Worm (Caenorhabditis elegans) whole organism, L3 larva: ENCODE results near the gene eat-6.

Experiments used
- R02D3.7 ChIP-seq: fragments of 150-350 bp; optimal IDR thresholded peaks from 2 replicates; lab custom pipeline; 2014; ENCODE audit warnings: missing biosample characterization, missing genetic modification characterization
- ZK546.5 ChIP-seq: sonication (generic microtip); optimal IDR thresholded peaks from 2 replicates; lab custom pipeline; 2017; ENCODE audit warnings: missing biosample characterization, missing genetic modification characterization
- aly-2 ChIP-seq: fragments of 150-350 bp; optimal IDR thresholded peaks from 2 replicates; lab custom pipeline; 2014; ENCODE audit warnings: missing biosample characterization, missing genetic modification characterization
- ama-1 ChIP-seq: fragments of 150-350 bp; optimal IDR thresholded peaks from 2 replicates; lab custom pipeline; 2018
- ceh-16 ChIP-seq: sonication (generic microtip); optimal IDR thresholded peaks from 2 replicates; lab custom pipeline; 2017; ENCODE audit warnings: missing biosample characterization, missing genetic modification characterization
- ceh-28 ChIP-seq: fragments of 150-350 bp; optimal IDR thresholded peaks from 2 replicates; lab custom pipeline; 2014; ENCODE audit warnings: missing biosample characterization, missing genetic modification reagents, missing genetic modification characterization
- ceh-82 ChIP-seq: fragments of 150-350 bp; optimal IDR thresholded peaks from 2 replicates; lab custom pipeline; 2014; ENCODE audit warnings: missing biosample characterization, missing genetic modification characterization
- ceh-9 ChIP-seq: sonication (generic microtip); optimal IDR thresholded peaks from 2 replicates; lab custom pipeline; 2018; ENCODE audit warnings: missing biosample characterization, missing genetic modification characterization
- daf-12 ChIP-seq: fragments of 150-350 bp; optimal IDR thresholded peaks from 2 replicates; lab custom pipeline; 2014; ENCODE audit warnings: missing biosample characterization, missing genetic modification reagents, missing genetic modification characterization
- egl-27 ChIP-seq: sonication (generic microtip); optimal IDR thresholded peaks from 4 replicates; lab custom pipeline; 2017; ENCODE audit warnings: missing biosample characterization, missing genetic modification reagents, missing genetic modification characterization
- egl-5 ChIP-seq: fragments of 150-350 bp; optimal IDR thresholded peaks from 2 replicates; lab custom pipeline; 2017; ENCODE audit warnings: missing biosample characterization, missing genetic modification reagents, missing genetic modification characterization, inconsistent platforms
- elt-1 ChIP-seq: fragments of 150-350 bp; optimal IDR thresholded peaks from 2 replicates; lab custom pipeline; 2014; ENCODE audit warnings: missing biosample characterization, missing genetic modification characterization
- elt-2 ChIP-seq: sonication (generic microtip); optimal IDR thresholded peaks from 2 replicates; lab custom pipeline; 2016; ENCODE audit warnings: missing genetic modification reagents, mild to moderate bottlenecking, missing genetic modification characterization, missing compliant biosample characterization
- elt-3 ChIP-seq, 3 experiments: fragments of 150-350 bp in 1 of 3; sonication (generic microtip) in 2 of 3; optimal IDR thresholded peaks; 2 replicates in 2 of 3; 4 replicates in 1 of 3; lab custom pipeline; 2014 to 2017; ENCODE audit warnings: missing biosample characterization in 3 of 3, missing genetic modification characterization in 3 of 3
- eor-1 ChIP-seq, 2 experiments: fragments of 150-350 bp; optimal IDR thresholded peaks; 2 replicates each; lab custom pipeline; 2014 to 2018; ENCODE audit warnings: missing biosample characterization in 2 of 2, missing genetic modification characterization in 2 of 2
- fkh-10 ChIP-seq: sonication (generic microtip); optimal IDR thresholded peaks from 2 replicates; lab custom pipeline; 2017; ENCODE audit warnings: missing biosample characterization, missing genetic modification reagents, missing genetic modification characterization
- fkh-2 ChIP-seq: fragments of 150-350 bp; optimal IDR thresholded peaks from 2 replicates; lab custom pipeline; 2014; ENCODE audit warnings: missing biosample characterization, missing genetic modification reagents, missing genetic modification characterization
- fos-1 ChIP-seq: fragments of 150-350 bp; optimal IDR thresholded peaks from 2 replicates; lab custom pipeline; 2014; ENCODE audit warnings: missing biosample characterization, missing genetic modification characterization
- hmg-11 ChIP-seq: sonication (generic microtip); optimal IDR thresholded peaks from 2 replicates; lab custom pipeline; 2016; ENCODE audit warnings: missing genetic modification characterization, missing compliant biosample characterization
- jun-1 ChIP-seq: fragments of 150-350 bp; optimal IDR thresholded peaks from 2 replicates; lab custom pipeline; 2014; ENCODE audit warnings: missing biosample characterization, missing genetic modification reagents, missing genetic modification characterization
- lin-15B ChIP-seq: fragments of 150-350 bp; optimal IDR thresholded peaks from 2 replicates; lab custom pipeline; 2014; ENCODE audit warnings: missing biosample characterization, missing genetic modification characterization
- lin-39 ChIP-seq: fragments of 150-350 bp; optimal IDR thresholded peaks from 2 replicates; lab custom pipeline; 2018; ENCODE audit warnings: missing biosample characterization, missing genetic modification reagents, missing genetic modification characterization
- lsy-12 ChIP-seq: sonication (generic microtip); optimal IDR thresholded peaks from 2 replicates; lab custom pipeline; 2016; ENCODE audit warnings: mild to moderate bottlenecking, missing genetic modification characterization, missing compliant biosample characterization
- mdl-1 ChIP-seq: fragments of 150-350 bp; optimal IDR thresholded peaks from 2 replicates; lab custom pipeline; 2014; ENCODE audit warnings: missing biosample characterization, missing genetic modification characterization
- mml-1 ChIP-seq: fragments of 150-350 bp; sonication (generic microtip); optimal IDR thresholded peaks from 3 replicates; lab custom pipeline; 2014; ENCODE audit warnings: missing biosample characterization, missing genetic modification characterization
- nfya-1 ChIP-seq: sonication (generic microtip); optimal IDR thresholded peaks from 2 replicates; lab custom pipeline; 2017; ENCODE audit warnings: missing genetic modification characterization, mild to moderate bottlenecking, missing compliant biosample characterization, antibody characterized with exemption, moderate library complexity; ENCODE audit not compliant: insufficient read depth
- nhr-11 ChIP-seq: fragments of 150-350 bp; optimal IDR thresholded peaks from 2 replicates; lab custom pipeline; 2014; ENCODE audit warnings: missing biosample characterization, missing genetic modification characterization
- nhr-12 ChIP-seq: fragments of 150-350 bp; optimal IDR thresholded peaks from 2 replicates; lab custom pipeline; 2014; ENCODE audit warnings: missing biosample characterization, missing genetic modification characterization
- nhr-23 ChIP-seq: fragments of 150-350 bp; optimal IDR thresholded peaks from 2 replicates; lab custom pipeline; 2014; ENCODE audit warnings: missing biosample characterization, missing genetic modification reagents, missing genetic modification characterization
- nhr-237 ChIP-seq: fragments of 150-350 bp; optimal IDR thresholded peaks from 2 replicates; lab custom pipeline; 2014; ENCODE audit warnings: missing biosample characterization, missing genetic modification characterization
- nhr-25 ChIP-seq: sonication (generic microtip); optimal IDR thresholded peaks from 2 replicates; lab custom pipeline; 2017; ENCODE audit warnings: missing biosample characterization, missing genetic modification characterization
- nhr-28 ChIP-seq: fragments of 150-350 bp; optimal IDR thresholded peaks from 2 replicates; lab custom pipeline; 2014; ENCODE audit warnings: missing biosample characterization, missing genetic modification characterization
- nhr-43 ChIP-seq: sonication (generic microtip); optimal IDR thresholded peaks from 2 replicates; lab custom pipeline; 2016; ENCODE audit warnings: mild to moderate bottlenecking, missing genetic modification characterization, missing compliant biosample characterization; ENCODE audit not compliant: poor library complexity, severe bottlenecking
- nhr-67 ChIP-seq: fragments of 150-350 bp; optimal IDR thresholded peaks from 2 replicates; lab custom pipeline; 2014; ENCODE audit warnings: missing biosample characterization, missing genetic modification characterization
- nhr-76 ChIP-seq: fragments of 150-350 bp; sonication (generic microtip); optimal IDR thresholded peaks from 5 replicates; lab custom pipeline; 2014; ENCODE audit warnings: missing biosample characterization, missing genetic modification characterization
- nhr-77 ChIP-seq: fragments of 150-350 bp; optimal IDR thresholded peaks from 2 replicates; lab custom pipeline; 2014; ENCODE audit warnings: missing biosample characterization, missing genetic modification characterization
- pha-4 ChIP-seq: fragments of 150-350 bp; optimal IDR thresholded peaks from 2 replicates; lab custom pipeline; 2014; ENCODE audit warnings: missing biosample characterization, missing genetic modification reagents, missing genetic modification characterization
- pqm-1 ChIP-seq: fragments of 150-350 bp; optimal IDR thresholded peaks from 2 replicates; lab custom pipeline; 2017; ENCODE audit warnings: missing biosample characterization, missing genetic modification characterization, inconsistent platforms
- sea-2 ChIP-seq: fragments of 150-350 bp; sonication (generic microtip); optimal IDR thresholded peaks from 4 replicates; lab custom pipeline; 2014; ENCODE audit warnings: missing biosample characterization, missing genetic modification reagents, missing genetic modification characterization
- skn-1 ChIP-seq: fragments of 150-350 bp; optimal IDR thresholded peaks from 2 replicates; lab custom pipeline; 2014; ENCODE audit warnings: missing biosample characterization, missing genetic modification characterization
- snpc-4 ChIP-seq: fragments of 150-350 bp; optimal IDR thresholded peaks from 2 replicates; lab custom pipeline; 2014; ENCODE audit warnings: missing biosample characterization, missing genetic modification characterization
- tbx-2 ChIP-seq: sonication (generic microtip); optimal IDR thresholded peaks from 2 replicates; lab custom pipeline; 2016; ENCODE audit warnings: mild to moderate bottlenecking, missing genetic modification characterization, missing compliant biosample characterization
- unc-39 ChIP-seq: sonication (generic microtip); optimal IDR thresholded peaks from 4 replicates; lab custom pipeline; 2017; ENCODE audit warnings: missing biosample characterization, missing genetic modification characterization
- unc-62 ChIP-seq: fragments of 150-350 bp; sonication (generic microtip); optimal IDR thresholded peaks from 4 replicates; lab custom pipeline; 2014; ENCODE audit warnings: missing biosample characterization, missing genetic modification reagents, missing genetic modification characterization
- zag-1 ChIP-seq: fragments of 150-350 bp; optimal IDR thresholded peaks from 2 replicates; lab custom pipeline; 2014; ENCODE audit warnings: missing biosample characterization, missing genetic modification characterization
- ztf-11 ChIP-seq: fragments of 150-350 bp; optimal IDR thresholded peaks from 2 replicates; lab custom pipeline; 2014; ENCODE audit warnings: missing biosample characterization, missing genetic modification characterization
- ztf-4 ChIP-seq: fragments of 150-350 bp; optimal IDR thresholded peaks from 2 replicates; lab custom pipeline; 2014; ENCODE audit warnings: missing biosample characterization, missing genetic modification characterization

The eat-6 gene

DNA sequence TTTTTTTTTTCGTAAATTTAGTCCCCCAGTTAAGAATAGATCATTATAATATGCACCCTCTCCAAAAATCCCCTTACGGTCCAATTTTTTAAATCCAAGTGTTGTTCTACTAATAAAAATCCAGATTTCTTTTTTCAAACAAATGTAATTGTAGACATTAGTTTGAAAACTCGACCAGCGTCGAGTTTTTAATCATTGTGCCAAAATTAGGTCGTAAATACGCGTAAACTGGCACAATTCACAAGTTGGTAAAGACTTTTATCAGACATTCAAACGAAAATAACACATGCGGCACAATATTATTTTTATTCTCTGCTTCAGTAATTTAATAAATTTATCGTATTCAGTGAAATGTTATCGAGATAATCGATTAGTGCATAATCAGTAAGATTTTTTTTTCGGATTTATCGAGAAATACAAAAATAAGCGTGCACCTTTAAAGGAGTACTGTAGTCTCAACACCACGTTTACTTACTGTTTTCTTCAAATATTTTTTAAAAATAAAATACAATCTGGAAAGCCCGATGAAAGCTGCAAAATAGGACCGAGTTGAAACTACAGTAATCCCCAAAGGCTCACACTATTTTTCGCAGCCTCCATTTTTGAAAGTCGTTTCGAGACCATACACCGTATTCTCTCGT, 39.5 kb downstream of the eat-6 start, which contains the start of gene C34B4.4:
Gene C34B4.4, plus strand, starts transcription at position 276 of the 641 bp plus-strand sequence.
- TF ChIP-seq lsy-12 (peak; percentile 80), nhr-237 (tag; lab: Kevin White, UChicago) (no peak), ama-1 (peak; percentile 54), elt-2 (tag; lab: Kevin White, UChicago) (peak; percentile 38), R02D3.7 (no peak), nhr-23 (tag; lab: Kevin White, UChicago) (no peak), nhr-43 (tag; lab: Kevin White, UChicago) (peak; percentile 40), ceh-28 (tag; lab: Kevin White, UChicago) (peak; percentile 21), nhr-12 (tag; lab: Kevin White, UChicago) (no peak)

DNA sequence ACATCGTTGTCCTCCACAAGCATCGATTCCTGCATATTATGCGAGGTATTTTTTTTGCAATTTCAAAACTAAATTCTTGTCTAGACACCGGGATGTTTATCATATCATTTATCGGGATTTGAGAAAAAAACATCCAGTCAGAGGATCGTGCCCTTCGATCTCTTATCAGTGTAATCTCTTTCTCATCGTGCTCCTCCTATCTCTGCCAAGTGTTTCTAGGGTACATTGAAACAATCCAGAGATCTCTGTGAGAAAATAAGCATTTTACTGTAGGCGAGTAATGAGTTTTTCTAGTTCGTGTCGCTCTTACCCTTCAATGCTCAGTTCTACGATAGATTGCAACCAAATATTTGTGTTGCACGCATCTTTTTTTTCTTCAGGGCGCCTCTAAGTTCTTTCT, 41.3 kb downstream of the eat-6 start:
- TF ChIP-seq pha-4 (tag; lab: Kevin White, UChicago), result peak; percentile 27
- no peak for TF ChIP-seq nhr-237 (tag; lab: Kevin White, UChicago)

DNA sequence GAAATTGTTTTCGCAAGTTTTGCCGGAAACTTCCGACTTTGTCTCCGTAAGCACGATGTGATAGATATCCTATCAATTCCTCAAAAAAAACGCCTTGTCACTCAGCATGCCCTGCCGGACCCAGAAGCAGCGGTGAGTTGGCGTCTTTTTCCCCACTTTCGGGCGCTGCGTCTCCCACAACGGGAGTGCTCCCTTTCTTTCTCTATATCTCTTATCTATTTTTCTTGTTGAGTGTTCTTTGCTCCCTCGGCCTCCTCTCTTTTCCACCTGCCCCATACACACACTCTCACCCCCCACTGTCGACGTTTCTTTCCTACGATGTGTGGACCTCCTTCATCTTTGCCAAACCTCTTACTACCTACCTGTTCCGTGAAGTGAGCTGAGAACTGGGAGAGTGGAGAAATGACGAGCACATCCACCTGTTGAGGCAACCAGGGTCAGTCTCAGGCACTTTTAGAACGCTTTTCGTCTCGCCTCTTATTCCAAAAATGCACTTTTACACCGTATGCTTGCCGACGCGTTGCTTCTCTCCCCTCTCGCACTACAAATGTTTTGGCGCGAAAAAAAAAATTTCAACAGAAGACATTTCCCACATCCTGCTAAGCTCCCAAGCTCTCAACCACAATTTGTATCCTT, 43.8 kb downstream of the eat-6 start:
- TF ChIP-seq nhr-67 (tag; lab: Kevin White, UChicago), result no peak
- TF ChIP-seq fkh-2 (tag; lab: Kevin White, UChicago), result no peak
- no peak for TF ChIP-seq egl-27 (tag; lab: Kevin White, UChicago)
- peak; percentile 24 for TF ChIP-seq ceh-28 (tag; lab: Kevin White, UChicago)
- TF ChIP-seq unc-39 (tag; lab: Kevin White, UChicago), result no peak
- no peak for TF ChIP-seq eor-1 (tag; optimal IDR thresholded peaks at IDR 0.05; lab: Kevin White, UChicago)
- peak; percentile 90 for TF ChIP-seq hmg-11 (tag; lab: Kevin White, UChicago)
- no peak for TF ChIP-seq nhr-77 (tag; lab: Kevin White, UChicago)
- TF ChIP-seq aly-2 (tag; lab: Kevin White, UChicago), result no peak
- no peak for TF ChIP-seq mml-1 (tag; lab: Kevin White, UChicago)
- peak; percentile 29 for TF ChIP-seq nhr-25 (tag; lab: Kevin White, UChicago)
- TF ChIP-seq nhr-237 (tag; lab: Kevin White, UChicago), result no peak
- TF ChIP-seq tbx-2, result peak; percentile 23
- TF ChIP-seq elt-3 (tag; optimal IDR thresholded peaks at IDR 0.05; lab: Kevin White, UChicago), result no peak
- peak; percentile 61 for TF ChIP-seq snpc-4 (tag; lab: Kevin White, UChicago)
- no peak for TF ChIP-seq jun-1
- no peak for TF ChIP-seq fos-1 (tag; lab: Kevin White, UChicago)
- TF ChIP-seq mdl-1 (tag; lab: Kevin White, UChicago), result peak; percentile 25
- no peak for TF ChIP-seq daf-12 (tag; lab: Kevin White, UChicago)
- TF ChIP-seq nhr-12 (tag; lab: Kevin White, UChicago), result no peak
- peak; percentile 26 for TF ChIP-seq lsy-12
- TF ChIP-seq ceh-9 (tag; lab: Kevin White, UChicago), result no peak
- no peak for TF ChIP-seq nhr-76 (tag; lab: Kevin White, UChicago)
- TF ChIP-seq ztf-4 (tag; lab: Kevin White, UChicago), result no peak
- no peak for TF ChIP-seq ztf-11 (tag; lab: Kevin White, UChicago)
- peak; percentile 3 for TF ChIP-seq egl-5 (tag; lab: Kevin White, UChicago)
- peak; percentile 93 for TF ChIP-seq unc-62
- TF ChIP-seq elt-1 (tag; lab: Kevin White, UChicago), result peak; percentile 4
- TF ChIP-seq lin-39 (tag; lab: Kevin White, UChicago), result peak; percentile 87
- peak; percentile 37 for TF ChIP-seq pqm-1 (tag; lab: Kevin White, UChicago)
- TF ChIP-seq ZK546.5, result no peak
- TF ChIP-seq fkh-10, result no peak
- TF ChIP-seq elt-2 (tag; lab: Kevin White, UChicago), result peak; percentile 67
- TF ChIP-seq ama-1, result peak; percentile 75
- peak; percentile 71 for TF ChIP-seq pha-4 (tag; lab: Kevin White, UChicago)
- no peak for TF ChIP-seq sea-2 (GFP tag; lab: Kevin White, UChicago)
- TF ChIP-seq nhr-23 (tag; lab: Kevin White, UChicago), result peak; percentile 17
- peak; percentile 48 for TF ChIP-seq R02D3.7
- no peak for TF ChIP-seq zag-1 (tag; lab: Kevin White, UChicago)
- no peak for TF ChIP-seq nhr-11
- TF ChIP-seq nhr-43 (tag; lab: Kevin White, UChicago), result peak; percentile 46
- TF ChIP-seq nfya-1, result peak; percentile 77
- TF ChIP-seq ceh-16 (tag; lab: Kevin White, UChicago), result no peak
- peak; percentile 2 for TF ChIP-seq ceh-82 (tag; lab: Kevin White, UChicago)
- peak; percentile 48 for TF ChIP-seq lin-15B (tag; lab: Kevin White, UChicago)
- no peak for TF ChIP-seq nhr-28
- peak; percentile 4 for TF ChIP-seq skn-1
- TF ChIP-seq, all 47 proteins: peak for 22
